Fruit fly (Drosophila melanogaster): Measurements from ENCODE around the gene Trs33.

Trs33 gene

dm6 chr3R:15347822-15348221 lies 3.0 kb downstream of the Trs33 start, which contains the start of the genes CG42726 and CG42727 (continued):
- TF ChIP-seq Lpt (GFP tag; optimal IDR thresholded peaks at IDR 0.05) (no peak), dsx (GFP tag; optimal IDR thresholded peaks at IDR 0.05; ENCODE audit: poor library complexity, severe bottlenecking) (no peak), CG6792 (GFP tag; optimal IDR thresholded peaks at IDR 0.05) (peak; percentile 44), dac (GFP tag; optimal IDR thresholded peaks at IDR 0.05) (peak; percentile 28), Sox14 (GFP tag; optimal IDR thresholded peaks at IDR 0.05) (peak; percentile 52), spab (GFP tag; optimal IDR thresholded peaks at IDR 0.05) (no peak), lz (GFP tag; optimal IDR thresholded peaks at IDR 0.05) (peak; percentile 48), CG11294 (GFP tag; IDR thresholded peaks at IDR 0.05) (0 out of 2 replicates have a peak, but pooled peaks have one; percentile 27), acj6 (GFP tag; optimal IDR thresholded peaks at IDR 0.05) (no peak), Met (GFP tag; optimal IDR thresholded peaks at IDR 0.05) (no peak), CG34406 (GFP tag; optimal IDR thresholded peaks at IDR 0.05) (peak; percentile 44), CG11902 (GFP tag; optimal IDR thresholded peaks at IDR 0.05) (no peak), achi (GFP tag; optimal IDR thresholded peaks at IDR 0.05) (peak; percentile 30), CG15336 (GFP tag; IDR thresholded peaks at IDR 0.05) (no peak), CG1621 (tag; optimal IDR thresholded peaks at IDR 0.05) (no peak), Sox15 (GFP tag; optimal IDR thresholded peaks at IDR 0.05) (peak; percentile 13), Eip75B (GFP tag; optimal IDR thresholded peaks at IDR 0.05) (no peak), CG9139 (GFP tag; optimal IDR thresholded peaks at IDR 0.05) (no peak), CG10669 (GFP tag; optimal IDR thresholded peaks at IDR 0.05) (peak; percentile 24), CG31627 (GFP tag; optimal IDR thresholded peaks at IDR 0.05) (peak; percentile 42), ss (GFP tag; optimal IDR thresholded peaks at IDR 0.05) (no peak), Hr4 (GFP tag; optimal IDR thresholded peaks at IDR 0.05) (no peak), eg (GFP tag; IDR thresholded peaks at IDR 0.05) (peak; percentile 56; the same call in 1 of the 3 replicates), CG8319 (GFP tag; optimal IDR thresholded peaks at IDR 0.05) (no peak), CG10631 (GFP tag; optimal IDR thresholded peaks at IDR 0.05) (peak; percentile 47), Blimp-1 (GFP tag; optimal IDR thresholded peaks at IDR 0.05) (no peak), CG8632 (GFP tag; optimal IDR thresholded peaks at IDR 0.05) (peak; percentile 22), Hr38 (GFP tag; optimal IDR thresholded peaks at IDR 0.05) (no peak)

dm6 chr3R:15346018-15346383 lies 4.8 kb downstream of the Trs33 start, which contains the start of the genes Surf4 and CG31301:
Surf4 (minus strand) TSS chr3R:15346176.
CG31301 (plus strand) TSS chr3R:15346205.
- TF ChIP-seq esn (GFP tag; optimal IDR thresholded peaks at IDR 0.05) (peak; percentile 9), CG8119 (GFP tag; IDR thresholded peaks at IDR 0.05) (no peak), dsx (GFP tag; optimal IDR thresholded peaks at IDR 0.05; ENCODE audit: poor library complexity, severe bottlenecking) (peak; percentile 91)

dm6 chr3R:15345198-15346017 lies 5.4 kb downstream of the Trs33 start:
- TF ChIP-seq Blimp-1 (GFP tag; optimal IDR thresholded peaks at IDR 0.05), result peak; percentile 92
- TF ChIP-seq Smox (GFP tag; optimal IDR thresholded peaks at IDR 0.05), result no peak

dm6 chr3R:15342926-15343685 lies 7.7 kb downstream of the Trs33 start, which contains the start of gene Nagk:
Nagk (minus strand) TSS chr3R:15343256.
- TF ChIP-seq Met (GFP tag; optimal IDR thresholded peaks at IDR 0.05), result no peak
- TF ChIP-seq CG15336 (GFP tag; IDR thresholded peaks at IDR 0.05), result no peak; the same call in 1 of the 2 replicates
- peak; percentile 32 for TF ChIP-seq CG6854 (GFP tag; optimal IDR thresholded peaks at IDR 0.05)
- peak; percentile 67 for TF ChIP-seq CG31627 (GFP tag; optimal IDR thresholded peaks at IDR 0.05)
- no peak for TF ChIP-seq vri (GFP tag; optimal IDR thresholded peaks at IDR 0.05)
- peak; percentile 92 for TF ChIP-seq svp (GFP tag)
- no peak for TF ChIP-seq CG10631 (GFP tag; optimal IDR thresholded peaks at IDR 0.05)
- no peak for TF ChIP-seq CG10669 (GFP tag; optimal IDR thresholded peaks at IDR 0.05)
- peak; percentile 22; the same call in 1 of the 3 replicates for TF ChIP-seq CG6163 (GFP tag; IDR thresholded peaks at IDR 0.05)
- TF ChIP-seq net (GFP tag; optimal IDR thresholded peaks at IDR 0.05), result peak; percentile 68
- peak; percentile 24; the same call in 2 of the 3 replicates for TF ChIP-seq eg (GFP tag; IDR thresholded peaks at IDR 0.05)
- no peak for TF ChIP-seq salr (GFP tag; optimal IDR thresholded peaks at IDR 0.05)
- no peak for TF ChIP-seq Sox102F (GFP tag; optimal IDR thresholded peaks at IDR 0.05)
- TF ChIP-seq Ets21C (GFP tag; optimal IDR thresholded peaks at IDR 0.05), result peak; percentile 55
- TF ChIP-seq CG1621 (tag; optimal IDR thresholded peaks at IDR 0.05), result no peak
- peak; percentile 28 for TF ChIP-seq CG3032 (tag; optimal IDR thresholded peaks at IDR 0.05)
- peak; percentile 69 for TF ChIP-seq OdsH (GFP tag; optimal IDR thresholded peaks at IDR 0.05)
- no peak for TF ChIP-seq CG9139 (GFP tag; optimal IDR thresholded peaks at IDR 0.05)
- TF ChIP-seq CG34406 (GFP tag; optimal IDR thresholded peaks at IDR 0.05), result peak; percentile 64
- peak; percentile 39 for TF ChIP-seq CG11902 (GFP tag; optimal IDR thresholded peaks at IDR 0.05)
- peak; percentile 46 for TF ChIP-seq CG11762 (GFP tag; optimal IDR thresholded peaks at IDR 0.05; ENCODE audit: insufficient read depth)

Data from whole organism, prepupa.